Fruit fly (Drosophila melanogaster): Measurements from ENCODE around the gene CG4239.

CG4239 gene

DNA sequence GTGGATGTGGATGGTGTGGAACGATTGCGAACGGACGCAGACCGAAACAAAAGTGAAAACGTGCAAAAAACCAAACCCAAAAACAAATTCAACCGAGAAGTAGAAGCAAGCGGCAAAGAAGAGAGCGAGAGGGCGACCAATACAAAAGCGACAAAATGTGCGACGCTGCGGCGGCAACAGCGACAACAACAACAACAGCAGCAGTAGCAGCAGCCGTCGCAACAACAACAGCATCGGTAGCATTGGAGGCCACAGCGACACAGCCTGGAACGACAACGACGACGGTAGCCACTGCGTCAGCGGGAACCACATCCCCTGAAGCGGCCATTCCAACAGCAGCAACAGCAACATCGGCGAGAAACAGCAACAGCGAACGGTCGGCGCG lies 38.0 kb downstream of the CG4239 start:
- TF ChIP-seq psq (optimal IDR thresholded peaks at IDR 0.05): no peak
- no peak for TF ChIP-seq insv (optimal IDR thresholded peaks at IDR 0.05)
- TF ChIP-seq ttk (optimal IDR thresholded peaks at IDR 0.05): no peak

DNA sequence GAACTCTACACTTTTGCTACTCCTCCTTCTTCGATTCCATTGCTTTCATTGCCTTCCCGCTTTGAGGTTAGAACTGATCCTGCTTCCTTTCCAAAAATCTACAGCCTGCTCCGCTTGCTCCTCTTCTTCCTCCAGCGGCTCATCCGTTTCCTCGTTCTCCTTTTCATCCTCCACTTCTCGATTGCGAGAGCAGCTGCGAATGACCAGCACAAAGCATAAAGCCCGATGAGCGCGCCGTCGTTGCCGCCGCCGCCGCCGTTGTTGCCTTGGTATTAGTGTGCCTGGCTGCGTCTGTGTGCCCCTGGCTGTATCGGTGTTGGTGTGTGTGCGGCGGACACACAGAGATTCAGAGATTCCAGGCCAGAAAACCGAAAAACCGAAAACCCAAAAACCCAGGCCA lies 39.2 kb downstream of the CG4239 start:
- TF ChIP-seq ttk (optimal IDR thresholded peaks at IDR 0.05) (no peak), h (optimal IDR thresholded peaks at IDR 0.05) (no peak), psq (optimal IDR thresholded peaks at IDR 0.05) (no peak), insv (optimal IDR thresholded peaks at IDR 0.05) (no peak), Sin3A (optimal IDR thresholded peaks at IDR 0.05) (no peak), Myc (optimal IDR thresholded peaks at IDR 0.05) (no peak)

DNA sequence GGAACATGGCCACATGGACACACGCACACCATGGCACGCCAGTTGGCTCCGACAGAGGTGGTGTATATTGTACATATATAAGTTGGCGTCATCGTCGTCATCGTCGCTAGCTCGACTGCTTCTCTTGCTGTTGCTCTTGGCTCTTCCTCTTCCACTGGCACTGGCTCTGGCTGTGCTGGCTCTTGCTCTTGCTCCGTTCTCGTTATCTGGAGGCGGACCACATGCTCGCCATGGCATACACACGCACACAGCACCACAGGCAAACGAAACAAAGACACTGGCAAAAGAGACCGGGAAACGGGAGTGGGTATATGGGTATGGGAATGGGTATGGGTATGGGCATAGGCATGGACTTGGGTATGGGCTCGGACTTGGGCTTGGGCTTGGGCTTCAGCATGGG lies 40.1 kb downstream of the CG4239 start:
- no peak for TF ChIP-seq Sin3A (optimal IDR thresholded peaks at IDR 0.05)
- no peak for TF ChIP-seq Myc (optimal IDR thresholded peaks at IDR 0.05)
- peak; percentile 52 for TF ChIP-seq ttk (optimal IDR thresholded peaks at IDR 0.05)
- TF ChIP-seq insv (optimal IDR thresholded peaks at IDR 0.05): no peak
- no peak for TF ChIP-seq psq (optimal IDR thresholded peaks at IDR 0.05)
- no peak for TF ChIP-seq h (optimal IDR thresholded peaks at IDR 0.05)

DNA sequence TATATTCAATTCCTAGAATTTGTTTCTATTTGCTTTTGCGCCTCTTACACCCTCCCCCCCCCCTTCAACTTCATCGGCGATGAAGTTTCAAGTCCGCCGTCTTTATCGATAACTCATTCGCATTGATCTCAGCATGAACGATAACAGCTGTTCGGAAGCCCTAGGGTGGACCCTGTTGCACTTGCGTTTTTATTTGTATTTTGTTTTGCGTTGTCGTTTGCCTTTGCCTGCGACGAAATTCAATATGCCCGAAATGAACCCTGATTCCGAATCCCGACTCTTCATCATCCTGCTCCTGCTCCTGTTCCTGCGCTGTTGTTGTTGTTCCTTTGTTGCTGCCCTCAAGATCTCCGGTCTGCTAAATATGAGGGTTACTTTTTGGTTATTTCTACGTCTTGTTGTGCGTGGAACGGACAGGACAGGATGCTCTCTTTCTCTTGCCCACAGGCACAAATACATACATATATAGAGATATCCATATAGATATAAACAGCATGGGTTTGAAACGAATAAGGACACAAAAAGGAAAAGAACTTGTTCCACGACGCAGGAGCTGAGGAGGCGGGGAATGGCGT lies 41.5 kb downstream of the CG4239 start:
- TF ChIP-seq h (optimal IDR thresholded peaks at IDR 0.05) (no peak), ttk (optimal IDR thresholded peaks at IDR 0.05) (no peak), Sin3A (optimal IDR thresholded peaks at IDR 0.05) (no peak), psq (optimal IDR thresholded peaks at IDR 0.05) (no peak), Myc (optimal IDR thresholded peaks at IDR 0.05) (no peak), insv (optimal IDR thresholded peaks at IDR 0.05) (no peak)

DNA sequence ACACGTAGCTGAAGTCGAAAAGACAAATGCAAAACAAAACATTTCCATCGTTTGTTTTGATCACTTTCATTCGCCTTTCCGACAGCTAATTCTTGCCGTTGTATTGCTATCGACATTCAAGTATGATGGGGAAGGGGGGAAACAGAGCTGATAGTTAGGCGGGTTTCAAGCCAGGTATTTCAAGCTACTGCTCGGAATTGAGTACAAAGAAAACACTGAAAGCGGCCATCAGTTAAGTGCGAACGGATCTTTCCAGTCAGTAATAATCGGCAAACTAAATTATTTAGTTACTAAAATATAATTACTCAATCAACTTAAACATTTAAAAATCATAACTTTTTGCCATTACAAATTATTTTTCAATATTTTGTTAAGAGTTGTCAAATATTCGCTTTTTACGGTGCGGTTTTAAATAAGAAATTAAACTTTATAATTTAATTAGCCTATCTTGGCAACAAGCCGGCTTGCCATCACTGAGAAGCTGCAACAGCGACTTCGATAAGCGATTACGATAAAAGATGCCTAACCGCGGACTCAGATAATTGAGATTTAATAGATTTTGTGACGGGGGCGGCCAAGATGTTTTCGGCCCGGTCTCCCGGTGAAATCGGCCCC lies 42.8 kb downstream of the CG4239 start:
- no peak for TF ChIP-seq Myc (optimal IDR thresholded peaks at IDR 0.05)
- TF ChIP-seq ttk (optimal IDR thresholded peaks at IDR 0.05): no peak
- TF ChIP-seq insv (optimal IDR thresholded peaks at IDR 0.05): no peak
- no peak for TF ChIP-seq psq (optimal IDR thresholded peaks at IDR 0.05)
- no peak for TF ChIP-seq h (optimal IDR thresholded peaks at IDR 0.05)
- no peak for TF ChIP-seq Sin3A (optimal IDR thresholded peaks at IDR 0.05)

DNA sequence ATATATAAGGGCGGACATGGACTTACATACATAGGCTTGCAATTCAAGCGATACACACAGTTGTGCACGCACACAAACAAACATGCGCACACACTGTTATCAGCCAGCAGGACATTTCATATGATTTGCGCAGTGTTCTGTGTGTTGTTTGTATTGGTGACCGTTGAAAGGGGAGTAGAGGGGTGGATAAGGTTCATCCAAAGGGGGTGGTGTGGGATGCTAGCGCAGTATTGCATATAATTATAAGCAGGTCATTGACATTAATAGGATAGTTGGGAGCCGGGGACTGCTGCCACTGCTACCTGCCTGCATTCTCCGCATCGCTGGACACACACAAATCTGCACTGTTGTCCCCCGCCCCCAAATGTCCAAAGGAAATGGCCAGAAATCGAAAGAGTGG lies 43.4 kb downstream of the CG4239 start:
- no peak for TF ChIP-seq h (optimal IDR thresholded peaks at IDR 0.05)
- no peak for TF ChIP-seq Sin3A (optimal IDR thresholded peaks at IDR 0.05)
- TF ChIP-seq psq (optimal IDR thresholded peaks at IDR 0.05): no peak
- no peak for TF ChIP-seq insv (optimal IDR thresholded peaks at IDR 0.05)
- no peak for TF ChIP-seq Myc (optimal IDR thresholded peaks at IDR 0.05)
- TF ChIP-seq ttk (optimal IDR thresholded peaks at IDR 0.05): no peak
